Worm (Caenorhabditis elegans) whole organism, L2 larva: Measurements from ENCODE around the gene F28D1.6.

Experiments
- ZK546.5 ChIP-seq: sonication (generic microtip); optimal IDR thresholded peaks from 2 replicates; lab custom pipeline; 2017; ENCODE audit warnings: missing biosample characterization, missing genetic modification characterization
- alr-1 ChIP-seq: fragments of 150-350 bp; optimal IDR thresholded peaks from 2 replicates; lab custom pipeline; 2014; ENCODE audit warnings: missing biosample characterization, missing genetic modification characterization
- ama-1 ChIP-seq: fragments of 150-350 bp; optimal IDR thresholded peaks from 2 replicates; lab custom pipeline; 2018; ENCODE audit warnings: inconsistent platforms
- fos-1 ChIP-seq: fragments of 150-350 bp; optimal IDR thresholded peaks from 2 replicates; lab custom pipeline; 2014; ENCODE audit warnings: missing biosample characterization, missing genetic modification characterization

ce11 chrIV:12414601-12415000 is 29.6 kb upstream of the F28D1.6 start:
- TF ChIP-seq fos-1 (tag; lab: Kevin White, UChicago) (no peak), alr-1 (tag; lab: Kevin White, UChicago) (no peak), ama-1 (lab: Kevin White, UChicago) (no peak), ZK546.5 (tag; lab: Kevin White, UChicago) (no peak)
